Fruit fly (Drosophila melanogaster) whole organism, prepupa: Measurements from ENCODE around the gene CG33306.

ENCODE experiments used
- Blimp-1 ChIP-seq: fragments of 200-800 bp; sonication (Bioruptor generic); optimal IDR thresholded peaks from 3 replicates; lab custom pipeline; 2017; ENCODE audit warnings: missing biosample characterization, missing genetic modification characterization, mild to moderate bottlenecking, moderate library complexity, missing genetic modification reagents
- CG11902 ChIP-seq: fragments of 200-800 bp; sonication (Bioruptor generic); optimal IDR thresholded peaks from 3 replicates; lab custom pipeline; 2016; ENCODE audit warnings: missing biosample characterization, missing genetic modification characterization
- CG1621 ChIP-seq: fragments of 200-800 bp; sonication (Bioruptor generic); optimal IDR thresholded peaks from 3 replicates; lab custom pipeline; 2018; ENCODE audit warnings: missing biosample characterization, mild to moderate bottlenecking, missing genetic modification characterization
- CG16779 ChIP-seq: fragments of 200-800 bp; sonication (Bioruptor generic); optimal IDR thresholded peaks from 3 replicates; lab custom pipeline; 2017; ENCODE audit warnings: missing biosample characterization, mild to moderate bottlenecking, missing genetic modification characterization
- CG3032 ChIP-seq: fragments of 200-800 bp; optimal IDR thresholded peaks from 2 replicates; lab custom pipeline; 2019; ENCODE audit warnings: missing biosample characterization, mild to moderate bottlenecking, missing genetic modification characterization, moderate library complexity
- CG32006 ChIP-seq: fragments of 200-800 bp; sonication (Bioruptor generic); optimal IDR thresholded peaks from 3 replicates; lab custom pipeline; 2017; ENCODE audit warnings: missing biosample characterization, mild to moderate bottlenecking, missing genetic modification characterization
- CG3919 ChIP-seq: fragments of 200-800 bp; sonication (Bioruptor generic); optimal IDR thresholded peaks from 3 replicates; lab custom pipeline; 2016; ENCODE audit warnings: missing biosample characterization, missing genetic modification characterization
- CG6163 ChIP-seq: fragments of 200-800 bp; sonication (Bioruptor generic); IDR thresholded peaks from 3 replicates; pipeline ENCODE4 v1.3.6; 2022; ENCODE audit warnings: missing biosample characterization, missing genetic modification characterization
- CG6276 ChIP-seq: fragments of 200-800 bp; sonication (Bioruptor generic); optimal IDR thresholded peaks from 2 replicates; lab custom pipeline; 2017; ENCODE audit warnings: missing biosample characterization, mild to moderate bottlenecking, missing genetic modification characterization
- CG6792 ChIP-seq: fragments of 200-800 bp; sonication (Bioruptor generic); optimal IDR thresholded peaks from 3 replicates; lab custom pipeline; 2016; ENCODE audit warnings: missing biosample characterization, missing genetic modification characterization
- CG6808 ChIP-seq: fragments of 200-800 bp; sonication (Bioruptor generic); optimal IDR thresholded peaks from 3 replicates; lab custom pipeline; 2017; ENCODE audit warnings: missing biosample characterization, missing genetic modification characterization, mild to moderate bottlenecking, moderate library complexity, missing genetic modification reagents
- CG6854 ChIP-seq: fragments of 200-800 bp; sonication (Bioruptor generic); optimal IDR thresholded peaks from 2 replicates; lab custom pipeline; 2017; ENCODE audit warnings: missing biosample characterization, mild to moderate bottlenecking, missing genetic modification characterization
- CG7368 ChIP-seq: fragments of 200-800 bp; sonication (Bioruptor generic); optimal IDR thresholded peaks from 3 replicates; lab custom pipeline; 2016; ENCODE audit warnings: missing biosample characterization, missing genetic modification characterization
- CG8119 ChIP-seq: fragments of 200-800 bp; sonication (Bioruptor generic); IDR thresholded peaks from 3 replicates; pipeline ENCODE4 v1.3.6; 2022; ENCODE audit warnings: missing biosample characterization, missing genetic modification characterization
- CG8319 ChIP-seq: fragments of 200-800 bp; sonication (Bioruptor generic); optimal IDR thresholded peaks from 3 replicates; lab custom pipeline; 2016; ENCODE audit warnings: missing biosample characterization, missing genetic modification characterization
- Eip78C ChIP-seq: fragments of 200-800 bp; sonication (Bioruptor generic); peaks from one replicate; lab custom pipeline; 2016; ENCODE audit warnings: missing biosample characterization, missing genetic modification characterization
- Eip93F ChIP-seq: fragments of 200-800 bp; sonication (Bioruptor generic); optimal IDR thresholded peaks from 2 replicates; lab custom pipeline; 2016; ENCODE audit warnings: missing biosample characterization, mild to moderate bottlenecking, missing genetic modification characterization
- Ets21C ChIP-seq: fragments of 200-800 bp; sonication (Bioruptor generic); optimal IDR thresholded peaks from 3 replicates; lab custom pipeline; 2016; ENCODE audit warnings: missing biosample characterization, missing genetic modification characterization
- Ets96B ChIP-seq: fragments of 200-800 bp; optimal IDR thresholded peaks from 2 replicates; lab custom pipeline; 2019; ENCODE audit warnings: missing biosample characterization, mild to moderate bottlenecking, missing genetic modification characterization, moderate library complexity
- Gug ChIP-seq: fragments of 200-800 bp; sonication (Bioruptor generic); IDR thresholded peaks from 2 replicates; pipeline ENCODE4 v1.3.6; 2022; ENCODE audit warnings: missing biosample characterization, missing genetic modification characterization
- Hr38 ChIP-seq: sonication (Bioruptor generic); optimal IDR thresholded peaks from 2 replicates; lab custom pipeline; 2016; ENCODE audit warnings: missing biosample characterization, missing genetic modification characterization
- Hr4 ChIP-seq: fragments of 200-800 bp; sonication (Bioruptor generic); optimal IDR thresholded peaks from 3 replicates; lab custom pipeline; 2016; ENCODE audit warnings: missing biosample characterization, missing genetic modification characterization
- Lpt ChIP-seq: fragments of 200-800 bp; sonication (Bioruptor generic); optimal IDR thresholded peaks from 3 replicates; lab custom pipeline; 2016; ENCODE audit warnings: missing biosample characterization, missing genetic modification characterization
- OdsH ChIP-seq: fragments of 200-800 bp; sonication (Bioruptor generic); optimal IDR thresholded peaks from 3 replicates; lab custom pipeline; 2016; ENCODE audit warnings: missing biosample characterization, missing genetic modification characterization
- Sox15 ChIP-seq: fragments of 200-800 bp; sonication (Bioruptor generic); optimal IDR thresholded peaks from 3 replicates; lab custom pipeline; 2016; ENCODE audit warnings: missing biosample characterization, missing genetic modification characterization
- dac ChIP-seq: fragments of 200-800 bp; sonication (Bioruptor generic); optimal IDR thresholded peaks from 2 replicates; lab custom pipeline; 2017; ENCODE audit warnings: missing biosample characterization, mild to moderate bottlenecking, missing genetic modification characterization
- dsx ChIP-seq: fragments of 200-800 bp; optimal IDR thresholded peaks from 3 replicates; lab custom pipeline; 2019; ENCODE audit warnings: missing biosample characterization, mild to moderate bottlenecking, missing genetic modification characterization, moderate library complexity; ENCODE audit not compliant: poor library complexity, severe bottlenecking
- eg ChIP-seq: fragments of 200-800 bp; sonication (Bioruptor generic); IDR thresholded peaks from 3 replicates; pipeline ENCODE4 v1.3.6; 2022; ENCODE audit warnings: missing biosample characterization, missing genetic modification characterization
- fd59A ChIP-seq: fragments of 200-800 bp; sonication (Bioruptor generic); optimal IDR thresholded peaks from 2 replicates; lab custom pipeline; 2017; ENCODE audit warnings: missing biosample characterization, mild to moderate bottlenecking, missing genetic modification characterization, missing genetic modification reagents
- fd85E ChIP-seq: fragments of 200-800 bp; sonication (Bioruptor generic); optimal IDR thresholded peaks from 3 replicates; lab custom pipeline; 2016; ENCODE audit warnings: missing biosample characterization, missing genetic modification characterization
- fkh ChIP-seq: fragments of 200-800 bp; sonication (Bioruptor generic); optimal IDR thresholded peaks from 3 replicates; lab custom pipeline; 2017; ENCODE audit warnings: missing biosample characterization, mild to moderate bottlenecking, missing genetic modification characterization, moderate library complexity
- lz ChIP-seq: fragments of 200-800 bp; sonication (Bioruptor generic); optimal IDR thresholded peaks from 3 replicates; lab custom pipeline; 2016; ENCODE audit warnings: missing biosample characterization, missing genetic modification characterization
- net ChIP-seq: fragments of 200-800 bp; sonication (Bioruptor generic); optimal IDR thresholded peaks from 3 replicates; lab custom pipeline; 2016; ENCODE audit warnings: missing biosample characterization, missing genetic modification characterization
- pdm3 ChIP-seq: fragments of 200-800 bp; sonication (Bioruptor generic); optimal IDR thresholded peaks from 3 replicates; lab custom pipeline; 2016; ENCODE audit warnings: missing biosample characterization, missing genetic modification characterization
- salr ChIP-seq, 2 experiments: fragments of 200-800 bp; sonication (Bioruptor generic); optimal IDR thresholded peaks; 3 replicates each; lab custom pipeline; 2016 to 2018; ENCODE audit warnings: missing biosample characterization in 2 of 2, missing genetic modification characterization in 2 of 2, mild to moderate bottlenecking in 1 of 2
- ss ChIP-seq, 2 experiments: fragments of 200-800 bp; sonication (Bioruptor generic); optimal IDR thresholded peaks; 2 replicates in 1 of 2; 3 replicates in 1 of 2; lab custom pipeline; 2017 to 2018; ENCODE audit warnings: mild to moderate bottlenecking in 2 of 2, missing biosample characterization in 2 of 2, missing genetic modification characterization in 2 of 2, moderate library complexity in 1 of 2
- svp ChIP-seq: fragments of 200-800 bp; sonication (Bioruptor generic); peaks from one replicate; lab custom pipeline; 2016; ENCODE audit warnings: missing biosample characterization, missing genetic modification characterization
- topi ChIP-seq: fragments of 200-800 bp; sonication (Bioruptor generic); optimal IDR thresholded peaks from 3 replicates; lab custom pipeline; 2016; ENCODE audit warnings: missing biosample characterization, missing genetic modification characterization
- vri ChIP-seq: fragments of 200-800 bp; sonication (Bioruptor generic); optimal IDR thresholded peaks from 3 replicates; lab custom pipeline; 2016; ENCODE audit warnings: missing biosample characterization, mild to moderate bottlenecking, missing genetic modification characterization

CG33306 gene

dm6 chr2L:13838647-13839390 is 4.7 kb downstream of the CG33306 start (continued):
- TF ChIP-seq Hr38 (GFP tag; lab: Kevin White, UChicago): no peak
- no peak for TF ChIP-seq svp (GFP tag; lab: Kevin White, UChicago)
- TF ChIP-seq CG8319: no peak
- peak; percentile 7 for TF ChIP-seq Eip93F (GFP tag; lab: Kevin White, UChicago)
- TF ChIP-seq topi (GFP tag; lab: Kevin White, UChicago): no peak
- no peak for TF ChIP-seq CG3919 (GFP tag; lab: Kevin White, UChicago)
- no peak for TF ChIP-seq salr (GFP tag; optimal IDR thresholded peaks at IDR 0.05; lab: Kevin White, UChicago)

- TF ChIP-seq ss (GFP tag; optimal IDR thresholded peaks at IDR 0.05; lab: Kevin White, UChicago): peak in 1 of 2 experiments; percentile 60
- peak; percentile 4 for TF ChIP-seq topi (GFP tag; lab: Kevin White, UChicago)
- no peak for TF ChIP-seq CG11902 (GFP tag; lab: Kevin White, UChicago)
- peak; percentile 92 for TF ChIP-seq svp (GFP tag; lab: Kevin White, UChicago)
- peak; percentile 20 for TF ChIP-seq Lpt (GFP tag; lab: Kevin White, UChicago)
- TF ChIP-seq vri (GFP tag; lab: Kevin White, UChicago): peak; percentile 16
- TF ChIP-seq Eip78C (GFP tag; lab: Kevin White, UChicago): peak; percentile 79
- TF ChIP-seq Blimp-1 (GFP tag; lab: Kevin White, UChicago): peak; percentile 29
- no peak for TF ChIP-seq CG6792
- no peak for TF ChIP-seq net (GFP tag; lab: Kevin White, UChicago)
- 0 out of 3 replicates have a peak, but pooled peaks have one; percentile 35 for TF ChIP-seq CG6163
Observed at dm6 chr2L:13837579-13837978, 6.0 kb downstream of the CG33306 start.

dm6 chr2L:13835959-13836358 is 7.6 kb downstream of the CG33306 start:
- TF ChIP-seq lz (GFP tag; lab: Kevin White, UChicago) (no peak), eg (GFP tag; lab: Robert Waterston, UW) (0 out of 3 replicates have a peak, but pooled peaks have one; percentile 19), Gug (GFP tag; lab: Robert Waterston, UW) (no peak), CG32006 (GFP tag; lab: Kevin White, UChicago) (no peak), Hr4 (GFP tag; lab: Kevin White, UChicago) (no peak), fd85E (no peak), CG6854 (GFP tag; lab: Kevin White, UChicago) (no peak), CG16779 (tag; lab: Kevin White, UChicago) (no peak), CG3032 (tag; lab: Kevin White, UChicago) (no peak)

dm6 chr2L:13835002-13835910 is 8.3 kb downstream of the CG33306 start, which contains the start of the genes mRpS23 and CenG1A:
Gene mRpS23 (minus strand): TSS chr2L:13835072.
Gene CenG1A (plus strand): TSS chr2L:13835564.
- peak; percentile 99 for TF ChIP-seq CG11902 (GFP tag; lab: Kevin White, UChicago)
- peak; percentile 100 for TF ChIP-seq salr (GFP tag; optimal IDR thresholded peaks at IDR 0.05; lab: Kevin White, UChicago)
- TF ChIP-seq Hr38 (GFP tag; lab: Kevin White, UChicago): peak; percentile 100
- peak; percentile 100 for TF ChIP-seq ss (GFP tag; optimal IDR thresholded peaks at IDR 0.05; lab: Kevin White, UChicago)
- TF ChIP-seq OdsH (GFP tag; lab: Kevin White, UChicago): peak; percentile 100
- TF ChIP-seq Lpt (GFP tag; lab: Kevin White, UChicago): peak; percentile 100
- TF ChIP-seq eg (GFP tag; lab: Robert Waterston, UW): peak; percentile 100
- TF ChIP-seq CG32006 (GFP tag; lab: Kevin White, UChicago): peak; percentile 100
- peak; percentile 100 for TF ChIP-seq Gug (GFP tag; lab: Robert Waterston, UW)
- peak; percentile 100 for TF ChIP-seq CG7368 (GFP tag; lab: Kevin White, UChicago)
- TF ChIP-seq CG6276 (GFP tag; lab: Kevin White, UChicago): peak; percentile 100
- TF ChIP-seq CG16779 (tag; lab: Kevin White, UChicago): peak; percentile 99
- peak; percentile 98 for TF ChIP-seq Blimp-1 (GFP tag; lab: Kevin White, UChicago)
- peak; percentile 100 for TF ChIP-seq CG1621
- TF ChIP-seq CG3032 (tag; lab: Kevin White, UChicago): peak; percentile 100
- TF ChIP-seq fkh (GFP tag; lab: Kevin White, UChicago): peak; percentile 97
- peak; percentile 99 for TF ChIP-seq dac (GFP tag; lab: Kevin White, UChicago)
- TF ChIP-seq dsx (GFP tag; lab: Kevin White, UChicago): peak; percentile 99
- peak; percentile 100 for TF ChIP-seq CG8119 (GFP tag; lab: Robert Waterston, UW)
- peak; percentile 100 for TF ChIP-seq Ets21C (GFP tag; lab: Kevin White, UChicago)
- TF ChIP-seq Ets96B (tag; lab: Kevin White, UChicago): peak; percentile 100
- TF ChIP-seq fd85E: peak; percentile 99
- TF ChIP-seq CG6808 (GFP tag; lab: Kevin White, UChicago): peak; percentile 99
- peak; percentile 100 for TF ChIP-seq fd59A (GFP tag; lab: Kevin White, UChicago)
- peak; percentile 100 for TF ChIP-seq pdm3 (GFP tag; lab: Kevin White, UChicago)
- TF ChIP-seq CG6163: peak; percentile 100
- TF ChIP-seq Sox15 (GFP tag; lab: Kevin White, UChicago): peak; percentile 100
